Fruit fly (Drosophila melanogaster): ENCODE results near the gene CG33635.

Gene CG33635

dm6 chr2L:158649-159257 is at the start of gene CG33635, which contains the start of gene spen:
CG33635 (minus strand) TSS chr2L:158664.
spen (plus strand) TSS chr2L:159032.
- TF ChIP-seq CG7045 (GFP tag; optimal IDR thresholded peaks at IDR 0.05), result peak; percentile 57
- peak; percentile 84 for TF ChIP-seq Mnt (GFP tag; optimal IDR thresholded peaks at IDR 0.05)
- TF ChIP-seq CG1620 (GFP tag; optimal IDR thresholded peaks at IDR 0.05), result peak; percentile 28
- peak; percentile 73 for TF ChIP-seq CG33017 (tag; optimal IDR thresholded peaks at IDR 0.05)
- TF ChIP-seq kay (GFP tag; ENCODE audit: borderline replicate concordance), result no peak
- TF ChIP-seq Clk (GFP tag; optimal IDR thresholded peaks at IDR 0.05), result peak; percentile 78
- peak; percentile 84 for TF ChIP-seq CG12768 (GFP tag; optimal IDR thresholded peaks at IDR 0.05)
- TF ChIP-seq cnc (optimal IDR thresholded peaks at IDR 0.05), result no peak
- TF ChIP-seq ovo (GFP tag; optimal IDR thresholded peaks at IDR 0.05), result peak; percentile 45
- peak; percentile 79 for TF ChIP-seq bab1 (GFP tag; optimal IDR thresholded peaks at IDR 0.05)
- peak; percentile 50 for TF ChIP-seq Hr96 (GFP tag; optimal IDR thresholded peaks at IDR 0.05)
- TF ChIP-seq CG14711 (tag; optimal IDR thresholded peaks at IDR 0.05), result peak; percentile 70
- peak; percentile 92 for TF ChIP-seq cic (GFP tag; optimal IDR thresholded peaks at IDR 0.05)
- peak; percentile 94 for TF ChIP-seq tj (GFP tag; optimal IDR thresholded peaks at IDR 0.05)
- peak; percentile 66 for TF ChIP-seq CG7101 (tag; optimal IDR thresholded peaks at IDR 0.05)
- TF ChIP-seq CG5204 (GFP tag; optimal IDR thresholded peaks at IDR 0.05), result no peak
- TF ChIP-seq Crg-1 (GFP tag; optimal IDR thresholded peaks at IDR 0.05), result peak; percentile 31
- TF ChIP-seq toe (GFP tag; optimal IDR thresholded peaks at IDR 0.05), result no peak
- TF ChIP-seq pad (GFP tag; optimal IDR thresholded peaks at IDR 0.05), result peak; percentile 58
- TF ChIP-seq CG11617 (GFP tag; optimal IDR thresholded peaks at IDR 0.05), result peak; percentile 74

DNA sequence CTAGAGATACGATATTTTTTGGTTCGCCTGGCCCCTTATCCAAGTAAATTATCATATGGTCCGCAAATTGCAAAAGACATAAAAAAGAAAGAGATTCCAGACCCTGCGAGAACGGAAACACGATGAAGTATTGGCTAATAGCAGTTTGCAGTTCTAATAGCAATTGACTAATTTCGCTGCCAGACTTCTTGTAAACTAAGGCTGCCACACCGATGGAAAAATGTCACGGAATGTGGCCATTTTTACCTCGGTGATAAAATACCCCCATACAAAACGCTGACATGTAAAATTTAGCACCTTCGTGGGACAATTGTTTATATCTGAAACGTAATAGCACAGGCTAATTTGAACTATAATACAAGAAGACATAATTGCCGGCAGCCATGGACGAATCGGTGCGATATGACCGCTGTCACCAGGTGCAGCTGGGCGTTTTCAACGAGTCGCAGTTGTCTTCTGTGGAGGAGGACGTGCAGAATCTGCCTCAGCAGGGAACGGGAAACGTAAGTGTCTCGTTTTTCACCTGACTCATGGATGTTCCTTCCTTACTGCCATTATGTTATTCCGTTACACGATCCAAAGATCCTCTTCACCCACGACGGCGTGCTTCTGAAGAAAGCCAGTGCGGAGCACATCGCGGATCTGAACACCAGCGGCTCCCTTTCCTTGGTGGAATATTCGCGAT is 48.8 kb upstream of the CG33635 start, which contains the start of the genes Tbc1d15-17 and CG11617:
TSS of gene Tbc1d15-17 (plus strand) at position 51 of the 685 bp plus-strand sequence.
TSS of gene CG11617 (minus strand) at position 169 of the 685 bp plus-strand sequence.
- TF ChIP-seq tj (GFP tag; optimal IDR thresholded peaks at IDR 0.05) (peak; percentile 99), bab1 (GFP tag; optimal IDR thresholded peaks at IDR 0.05) (peak; percentile 68), cic (GFP tag; optimal IDR thresholded peaks at IDR 0.05) (peak; percentile 35), cnc (optimal IDR thresholded peaks at IDR 0.05) (no peak), CG7101 (tag; optimal IDR thresholded peaks at IDR 0.05) (peak; percentile 1), CG11617 (GFP tag; optimal IDR thresholded peaks at IDR 0.05) (peak; percentile 64), Clk (GFP tag; optimal IDR thresholded peaks at IDR 0.05) (no peak), pad (GFP tag; optimal IDR thresholded peaks at IDR 0.05) (peak; percentile 14), CG1620 (GFP tag; optimal IDR thresholded peaks at IDR 0.05) (peak; percentile 40)

DNA sequence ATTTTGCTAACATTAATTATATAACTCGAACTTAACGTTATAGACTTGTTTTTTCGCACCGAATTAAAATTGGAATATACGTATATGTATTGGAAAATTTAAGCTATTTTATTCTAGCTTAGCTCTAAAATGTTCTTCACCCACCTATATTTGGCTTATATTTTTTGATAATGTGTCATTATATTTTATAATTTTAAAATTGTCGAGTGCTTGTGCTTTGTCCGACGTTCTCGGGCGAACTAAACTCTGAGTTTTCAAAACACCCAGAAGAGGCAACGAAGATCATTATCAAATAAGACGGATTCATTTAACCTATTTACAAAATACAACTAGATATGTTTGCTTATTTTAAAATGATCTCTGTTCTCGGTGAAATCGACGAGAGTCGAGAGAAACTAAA is 48.1 kb upstream of the CG33635 start:
- no peak for TF ChIP-seq CG7101 (tag; optimal IDR thresholded peaks at IDR 0.05)
- peak; percentile 97 for TF ChIP-seq kay (GFP tag; ENCODE audit: borderline replicate concordance)
- TF ChIP-seq CG11617 (GFP tag; optimal IDR thresholded peaks at IDR 0.05), result peak; percentile 43

DNA sequence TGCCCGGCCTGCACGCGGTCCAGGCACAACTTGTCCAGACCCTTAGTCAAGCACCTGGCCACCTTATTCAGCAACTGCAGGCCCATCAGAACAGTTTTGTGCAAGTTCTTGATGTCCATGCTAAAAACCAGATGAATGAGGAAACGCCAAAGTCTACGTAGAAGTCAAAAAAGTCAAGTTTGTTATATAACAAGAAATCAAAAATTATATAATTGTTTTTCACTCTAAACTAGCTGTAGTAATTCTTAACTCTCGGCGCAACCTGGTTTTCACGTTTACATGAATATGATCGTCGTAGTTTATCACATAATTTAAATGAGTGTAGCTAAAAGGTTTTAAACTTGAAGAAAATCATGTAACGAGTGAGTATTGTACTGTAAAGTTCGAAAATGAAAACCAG is 46.1 kb upstream of the CG33635 start:
- TF ChIP-seq CG33017 (tag; optimal IDR thresholded peaks at IDR 0.05) (no peak), ovo (GFP tag; optimal IDR thresholded peaks at IDR 0.05) (no peak), toe (GFP tag; optimal IDR thresholded peaks at IDR 0.05) (no peak), cic (GFP tag; optimal IDR thresholded peaks at IDR 0.05) (no peak), cnc (optimal IDR thresholded peaks at IDR 0.05) (no peak)

DNA sequence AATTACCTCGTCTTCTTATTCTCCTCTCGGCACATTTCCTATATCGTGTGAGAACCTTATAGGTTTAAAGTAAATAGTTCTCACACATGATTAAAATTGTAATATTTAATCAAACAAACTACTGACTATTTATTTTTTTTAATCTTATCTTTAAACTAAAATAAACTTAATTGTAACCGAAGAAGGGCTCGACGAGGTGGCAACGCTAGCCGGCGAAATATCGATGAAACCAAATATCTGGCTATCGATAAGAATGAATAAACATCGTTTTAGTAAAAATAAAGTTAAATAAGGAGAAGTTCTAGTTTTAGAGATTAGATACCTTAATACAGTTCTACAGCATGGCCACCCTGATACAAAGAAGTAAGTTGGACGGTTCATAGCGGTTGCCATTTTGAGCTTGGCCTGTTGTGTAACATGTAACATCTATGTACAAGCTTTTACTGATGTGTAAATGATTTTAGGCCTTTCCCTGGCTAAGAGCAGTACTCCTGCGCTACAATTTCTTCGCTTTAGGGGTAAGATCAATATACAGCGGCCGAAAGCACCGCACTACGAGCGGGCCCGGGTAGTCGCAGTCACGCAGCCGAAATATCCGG is 45.2 kb upstream of the CG33635 start, which contains the start of gene mRpL10:
TSS of gene mRpL10 (plus strand) at position 251 of the 599 bp plus-strand sequence.
- TF ChIP-seq Mnt (GFP tag; optimal IDR thresholded peaks at IDR 0.05) (peak; percentile 77), Crg-1 (GFP tag; optimal IDR thresholded peaks at IDR 0.05) (peak; percentile 67), Hr96 (GFP tag; optimal IDR thresholded peaks at IDR 0.05) (no peak), bab1 (GFP tag; optimal IDR thresholded peaks at IDR 0.05) (peak; percentile 70), ovo (GFP tag; optimal IDR thresholded peaks at IDR 0.05) (peak; percentile 0), tj (GFP tag; optimal IDR thresholded peaks at IDR 0.05) (peak; percentile 44), CG33017 (tag; optimal IDR thresholded peaks at IDR 0.05) (peak; percentile 65), Clk (GFP tag; optimal IDR thresholded peaks at IDR 0.05) (no peak), kay (GFP tag; ENCODE audit: borderline replicate concordance) (no peak), CG1620 (GFP tag; optimal IDR thresholded peaks at IDR 0.05) (peak; percentile 7), cic (GFP tag; optimal IDR thresholded peaks at IDR 0.05) (peak; percentile 4), CG14711 (tag; optimal IDR thresholded peaks at IDR 0.05) (peak; percentile 55), CG5204 (GFP tag; optimal IDR thresholded peaks at IDR 0.05) (no peak), CG7101 (tag; optimal IDR thresholded peaks at IDR 0.05) (peak; percentile 42), CG7045 (GFP tag; optimal IDR thresholded peaks at IDR 0.05) (peak; percentile 18), CG12768 (GFP tag; optimal IDR thresholded peaks at IDR 0.05) (no peak), CG11617 (GFP tag; optimal IDR thresholded peaks at IDR 0.05) (peak; percentile 87), cnc (optimal IDR thresholded peaks at IDR 0.05) (no peak), toe (GFP tag; optimal IDR thresholded peaks at IDR 0.05) (no peak), pad (GFP tag; optimal IDR thresholded peaks at IDR 0.05) (peak; percentile 44)

DNA sequence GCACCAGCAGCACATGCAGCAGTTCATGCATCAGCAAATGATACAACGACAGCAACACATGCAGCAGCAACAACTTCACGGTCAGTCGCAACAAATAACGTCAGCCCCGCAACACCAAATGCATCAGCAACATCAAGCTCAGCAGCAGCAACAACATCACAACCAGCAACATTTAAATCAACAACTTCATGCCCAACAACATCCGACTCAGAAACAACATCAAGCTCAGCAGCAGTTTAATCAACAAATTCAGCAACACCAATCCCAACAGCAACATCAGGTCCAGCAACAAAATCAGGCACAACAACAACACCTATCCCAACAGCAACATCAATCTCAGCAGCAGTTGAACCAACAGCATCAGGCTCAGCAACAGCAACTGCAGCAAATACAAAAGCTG is 37.2 kb upstream of the CG33635 start:
- TF ChIP-seq tj (GFP tag; optimal IDR thresholded peaks at IDR 0.05) (no peak), CG33017 (tag; optimal IDR thresholded peaks at IDR 0.05) (no peak), CG11617 (GFP tag; optimal IDR thresholded peaks at IDR 0.05) (no peak), toe (GFP tag; optimal IDR thresholded peaks at IDR 0.05) (no peak), Hr96 (GFP tag; optimal IDR thresholded peaks at IDR 0.05) (no peak), CG7045 (GFP tag; optimal IDR thresholded peaks at IDR 0.05) (no peak), Mnt (GFP tag; optimal IDR thresholded peaks at IDR 0.05) (no peak), cic (GFP tag; optimal IDR thresholded peaks at IDR 0.05) (no peak), CG1620 (GFP tag; optimal IDR thresholded peaks at IDR 0.05) (no peak)
